Worm (Caenorhabditis elegans) whole organism, mixed stage, embryonic: ENCODE results near the gene F10D7.11.

ENCODE experiments used
- elt-3 ChIP-seq: fragments of 150-350 bp; optimal IDR thresholded peaks from 2 replicates; lab custom pipeline; 2014; ENCODE audit warnings: missing biosample characterization, missing genetic modification characterization
- nhr-237 ChIP-seq: fragments of 150-350 bp; optimal IDR thresholded peaks from 2 replicates; lab custom pipeline; 2014; ENCODE audit warnings: missing biosample characterization, missing genetic modification characterization
- unc-62 ChIP-seq: fragments of 150-350 bp; optimal IDR thresholded peaks from 2 replicates; lab custom pipeline; 2014; ENCODE audit warnings: missing biosample characterization, missing genetic modification reagents, missing genetic modification characterization

DNA sequence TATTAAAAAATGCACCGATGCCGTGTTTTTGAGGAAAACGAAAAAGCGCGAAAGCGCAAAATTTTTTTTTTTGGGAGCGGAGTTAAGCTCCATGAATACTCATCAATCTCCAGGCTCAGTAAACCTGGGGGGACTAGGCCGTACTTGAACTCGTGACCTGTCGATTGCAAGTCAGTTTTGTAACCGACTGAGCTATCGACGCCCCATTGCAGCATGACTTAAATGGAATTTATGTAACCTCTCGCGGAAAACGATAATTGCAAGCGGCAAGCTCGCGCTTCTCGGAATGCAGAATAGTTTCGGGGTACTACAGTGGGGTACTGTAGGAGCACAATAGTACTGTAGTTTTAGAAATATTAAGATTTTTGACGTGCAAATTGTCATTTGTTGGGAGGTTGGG lies 37.8 kb downstream of the F10D7.11 start:
- TF ChIP-seq elt-3 (tag; lab: Kevin White, UChicago) (no peak), nhr-237 (tag; lab: Kevin White, UChicago) (no peak), unc-62 (GFP tag; lab: Kevin White, UChicago) (no peak)
